Fruit fly (Drosophila melanogaster): ENCODE data around the gene tadr.

Gene tadr

dm6 chr2L:21108759-21109282 is 33.6 kb downstream of the tadr start (continued):
- TF ChIP-seq nmo (GFP tag; optimal IDR thresholded peaks at IDR 0.05) (peak; percentile 85), CG6254 (GFP tag; optimal IDR thresholded peaks at IDR 0.05) (peak; percentile 45), Drgx (GFP tag; IDR thresholded peaks at IDR 0.05) (no peak), CG14965 (GFP tag; optimal IDR thresholded peaks at IDR 0.05; ENCODE audit: borderline replicate concordance) (no peak), Neu2 (GFP tag; optimal IDR thresholded peaks at IDR 0.05; ENCODE audit: borderline replicate concordance) (no peak), Trl (optimal IDR thresholded peaks at IDR 0.05) (no peak), Trl (GFP tag; optimal IDR thresholded peaks at IDR 0.05) (peak; percentile 23), rib (GFP tag; IDR thresholded peaks at IDR 0.05) (no peak), sob (GFP tag; IDR thresholded peaks at IDR 0.05) (0 out of 2 replicates have a peak, but pooled peaks have one; percentile 45), NC2α (GFP tag; optimal IDR thresholded peaks at IDR 0.05) (peak; percentile 47), bab2 (GFP tag; optimal IDR thresholded peaks at IDR 0.05) (peak; percentile 48), NfI (GFP tag; optimal IDR thresholded peaks at IDR 0.05) (peak; percentile 65), ftz-f1 (GFP tag; optimal IDR thresholded peaks at IDR 0.05) (no peak), dysf (GFP tag; IDR thresholded peaks at IDR 0.05) (peak; percentile 67; the same call in 2 of the 3 replicates), run (tag; optimal IDR thresholded peaks at IDR 0.05) (peak; percentile 20), az2 (GFP tag; optimal IDR thresholded peaks at IDR 0.05) (peak; percentile 71), gcm (GFP tag; optimal IDR thresholded peaks at IDR 0.05) (peak; percentile 69), fd102C (GFP tag; optimal IDR thresholded peaks at IDR 0.05) (no peak), CG10462 (GFP tag; optimal IDR thresholded peaks at IDR 0.05) (peak; percentile 39), CG2875 (GFP tag; optimal IDR thresholded peaks at IDR 0.05) (peak; percentile 57), CG10959 (GFP tag; IDR thresholded peaks at IDR 0.05) (peak; percentile 58), btn (GFP tag; optimal IDR thresholded peaks at IDR 0.05) (peak; percentile 33), CG11560 (tag; IDR thresholded peaks at IDR 0.05) (no peak), Bgb (GFP tag; IDR thresholded peaks at IDR 0.05; ENCODE audit: partially characterized antibody) (no peak), CG1529 (GFP tag; optimal IDR thresholded peaks at IDR 0.05) (peak; percentile 50), CG5180 (GFP tag; optimal IDR thresholded peaks at IDR 0.05) (no peak), mirr (GFP tag; optimal IDR thresholded peaks at IDR 0.05) (no peak), CG2129 (GFP tag; IDR thresholded peaks at IDR 0.05; ENCODE audit: partially characterized antibody) (no peak), cas (GFP tag; IDR thresholded peaks at IDR 0.05) (no peak), lbe (GFP tag; optimal IDR thresholded peaks at IDR 0.05) (no peak), gsb (GFP tag; IDR thresholded peaks at IDR 0.05) (no peak), sim (GFP tag; IDR thresholded peaks at IDR 0.05) (0 out of 2 replicates have a peak, but pooled peaks have one; percentile 37), Hr78 (GFP tag; optimal IDR thresholded peaks at IDR 0.05) (peak in 1 of 2 experiments; percentile 19), CG2120 (GFP tag; optimal IDR thresholded peaks at IDR 0.05) (peak; percentile 26), Aef1 (GFP tag; IDR thresholded peaks at IDR 0.05) (0 out of 3 replicates have a peak, but pooled peaks have one; percentile 9), BtbVII (GFP tag; optimal IDR thresholded peaks at IDR 0.05) (no peak), ERR (GFP tag; optimal IDR thresholded peaks at IDR 0.05) (no peak), Lhr (GFP tag; optimal IDR thresholded peaks at IDR 0.05) (peak; percentile 36), CG15514 (GFP tag; optimal IDR thresholded peaks at IDR 0.05) (peak; percentile 37), jigr1 (GFP tag; IDR thresholded peaks at IDR 0.05) (0 out of 3 replicates have a peak, but pooled peaks have one; percentile 38), CG12942 (GFP tag; optimal IDR thresholded peaks at IDR 0.05) (no peak), CG17612 (GFP tag; IDR thresholded peaks at IDR 0.05) (no peak), pita (GFP tag; optimal IDR thresholded peaks at IDR 0.05) (no peak), CG18619 (GFP tag; optimal IDR thresholded peaks at IDR 0.05) (peak; percentile 52), CG10979 (tag; optimal IDR thresholded peaks at IDR 0.05) (peak; percentile 66), Gsc (GFP tag; IDR thresholded peaks at IDR 0.05) (no peak), zf30C (GFP tag; optimal IDR thresholded peaks at IDR 0.05) (peak; percentile 83), H2.0 (GFP tag; IDR thresholded peaks at IDR 0.05) (peak; percentile 59), klu (GFP tag; IDR thresholded peaks at IDR 0.05) (no peak), HLH54F (GFP tag; optimal IDR thresholded peaks at IDR 0.05) (peak; percentile 5)

Data from whole organism, embryonic.